Worm (Caenorhabditis elegans): ENCODE results near the gene clec-59.
"Not testable (repeated sequence)": the region's sequence is repeated elsewhere in the genome, so short reads cannot be mapped to it uniquely, and the experiment has no call there.

Gene clec-59

ce11 chrII:10501578-10501977 lies 22.3 kb upstream of the clec-59 start:
- TF ChIP-seq unc-62 (GFP tag; optimal IDR thresholded peaks at IDR 0.05), result no peak

DNA sequence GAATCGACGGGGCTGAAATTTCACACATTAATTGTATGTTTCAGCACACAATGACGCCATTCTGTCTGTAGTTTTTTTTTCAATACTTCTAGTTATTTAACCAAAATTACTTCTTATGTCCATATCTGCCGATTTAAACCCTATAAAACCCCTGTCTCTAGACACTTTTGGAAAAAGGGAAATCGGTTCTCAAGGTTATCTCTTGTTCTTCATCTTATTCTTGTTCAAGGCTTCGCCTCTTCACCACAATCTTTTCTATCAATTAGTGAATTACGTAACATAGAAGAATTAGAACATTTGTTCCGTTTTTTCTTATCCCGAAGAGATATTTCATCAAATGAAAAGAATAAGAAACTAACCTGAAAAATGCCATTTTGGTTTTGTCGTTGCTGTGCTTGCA lies 21.4 kb upstream of the clec-59 start:
- TF ChIP-seq unc-62 (GFP tag; optimal IDR thresholded peaks at IDR 0.05), result no peak

DNA sequence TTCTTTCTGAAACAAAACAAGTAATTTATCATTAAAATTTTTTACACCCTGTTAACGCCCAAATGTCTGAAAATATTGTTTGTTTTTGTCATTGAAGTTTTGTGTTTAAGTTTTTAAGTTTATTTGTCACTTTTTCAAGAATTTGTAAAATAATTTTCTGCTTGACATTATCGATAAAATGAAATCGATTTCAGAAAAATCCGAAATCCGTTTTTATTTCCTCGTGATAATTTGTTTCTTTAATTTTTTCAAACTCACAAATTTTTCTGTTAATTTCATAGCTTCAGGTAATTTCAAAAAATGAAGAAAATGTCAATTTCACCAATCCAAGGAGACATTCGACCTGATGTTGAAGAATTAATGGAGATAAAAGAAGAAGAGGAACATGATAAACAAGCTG lies 16.7 kb upstream of the clec-59 start, which contains the start of gene ZK666.12:
Gene ZK666.12, plus strand, starts transcription at position 301 of the 400 bp plus-strand sequence.
- TF ChIP-seq unc-62 (GFP tag; optimal IDR thresholded peaks at IDR 0.05), result no peak

DNA sequence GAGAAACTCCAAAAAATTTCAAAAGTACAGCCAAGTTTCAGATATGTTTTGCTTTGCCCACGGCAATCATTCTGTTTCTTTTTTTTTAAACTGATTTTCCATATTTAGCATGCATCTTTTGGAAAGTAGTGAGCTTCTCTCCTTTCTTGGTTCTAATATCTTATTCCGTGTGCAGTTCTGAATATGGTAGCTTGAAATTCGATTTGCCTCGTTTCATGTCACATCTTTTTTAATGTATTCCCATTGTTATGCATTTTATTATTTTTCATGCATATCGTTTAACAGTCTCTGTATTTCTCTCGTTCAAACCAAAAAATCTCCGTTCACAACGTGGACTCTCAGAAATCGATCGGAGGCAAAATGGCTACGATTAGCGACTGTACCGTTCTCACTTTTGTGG lies 15.2 kb upstream of the clec-59 start, which contains the start of gene ZK666.14:
Gene ZK666.14, plus strand, starts transcription at position 301 of the 400 bp plus-strand sequence.
- TF ChIP-seq unc-62 (GFP tag; optimal IDR thresholded peaks at IDR 0.05), result no peak

DNA sequence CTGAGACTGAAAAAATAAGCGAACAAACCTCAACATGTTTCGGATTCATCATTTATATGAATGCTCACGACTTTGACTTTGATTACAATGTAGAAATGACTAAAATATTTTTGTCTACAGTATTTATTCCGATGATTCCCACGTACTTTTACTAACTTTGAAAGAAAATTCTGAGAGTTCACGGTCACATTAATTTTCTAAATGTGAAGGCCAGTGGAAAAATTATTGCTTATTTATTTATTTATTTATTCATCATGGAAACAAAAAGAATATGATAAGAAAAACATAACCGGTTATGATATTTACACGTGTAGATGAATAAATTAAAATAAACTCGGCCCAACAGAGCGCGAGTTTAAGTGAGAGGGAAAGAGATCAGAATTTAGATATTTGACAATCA lies 13.8 kb upstream of the clec-59 start, which contains the start of gene ZK666.8:
Gene ZK666.8, minus strand, starts transcription at position 101 of the 400 bp plus-strand sequence.
- TF ChIP-seq unc-62 (GFP tag; optimal IDR thresholded peaks at IDR 0.05), result not testable (repeated sequence)

- TF ChIP-seq unc-62 (GFP tag; optimal IDR thresholded peaks at IDR 0.05), result no peak
Observed at ce11 chrII:10490329-10490728, 11.1 kb upstream of the clec-59 start, which contains the start of gene clec-61. clec-61 (minus strand) TSS chrII:10490537.

- TF ChIP-seq unc-62 (GFP tag; optimal IDR thresholded peaks at IDR 0.05), result no peak
Observed at ce11 chrII:10486738-10487137, 7.5 kb upstream of the clec-59 start, which contains the start of gene ZK666.15. ZK666.15 (plus strand) TSS chrII:10487038.

- no peak for TF ChIP-seq unc-62 (GFP tag; optimal IDR thresholded peaks at IDR 0.05)
Observed at ce11 chrII:10485640-10486039, 6.4 kb upstream of the clec-59 start.

DNA sequence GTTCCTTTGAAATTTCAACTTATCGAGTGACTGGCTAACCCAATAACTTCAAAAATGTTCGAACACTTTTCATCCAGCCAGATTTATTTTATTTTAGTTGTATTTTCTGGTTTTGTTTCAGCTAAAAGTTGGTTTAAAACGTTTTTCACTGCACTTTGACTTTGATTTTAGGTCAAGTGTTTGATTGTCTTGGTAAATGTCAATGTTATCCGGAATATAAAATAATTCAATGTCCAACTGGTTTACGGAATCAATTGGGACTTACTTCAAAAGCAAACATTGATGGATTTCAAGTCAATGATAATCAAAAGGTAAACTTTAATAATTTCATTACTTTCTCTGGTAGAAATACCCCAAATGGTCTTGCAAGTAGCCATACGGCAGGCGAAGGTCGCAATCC lies 4.6 kb upstream of the clec-59 start:
- TF ChIP-seq unc-62 (GFP tag; optimal IDR thresholded peaks at IDR 0.05), result no peak

ce11 chrII:10482899-10483298 lies 3.7 kb upstream of the clec-59 start:
- no peak for TF ChIP-seq unc-62 (GFP tag; optimal IDR thresholded peaks at IDR 0.05)

ce11 chrII:10481824-10482556 lies 2.7 kb upstream of the clec-59 start, which contains the start of the genes clec-60 and ZK666.11:
clec-60 (minus strand) TSS chrII:10481874.
ZK666.11 (plus strand) TSS chrII:10482522.
- TF ChIP-seq unc-62 (GFP tag; optimal IDR thresholded peaks at IDR 0.05), result no peak

- TF ChIP-seq unc-62 (GFP tag; optimal IDR thresholded peaks at IDR 0.05), result no peak
Observed at ce11 chrII:10480043-10480442, 795 bp upstream of the clec-59 start.

DNA sequence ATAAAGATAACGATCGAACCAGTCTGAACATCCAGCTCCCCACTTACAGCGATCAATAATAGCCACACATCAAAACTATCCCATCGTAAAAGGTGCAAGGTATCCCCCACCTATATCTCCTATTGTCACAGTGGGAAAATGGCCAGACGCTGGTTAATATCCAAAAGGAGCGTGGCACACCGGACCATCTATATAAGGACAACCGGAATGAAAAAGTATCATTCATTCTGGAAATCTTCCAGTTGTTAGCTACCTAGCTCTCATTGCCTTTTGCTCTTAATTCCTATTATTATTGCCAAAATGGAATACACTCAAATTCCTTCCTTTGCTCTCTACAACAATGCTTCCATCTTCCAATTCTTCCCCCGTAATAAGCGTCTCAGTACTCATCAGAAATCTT lies 2.3 kb downstream of the clec-59 start, which contains the start of gene ZK666.4:
Gene ZK666.4, plus strand, starts transcription at position 301 of the 400 bp plus-strand sequence.
- no peak for TF ChIP-seq unc-62 (GFP tag; optimal IDR thresholded peaks at IDR 0.05)

DNA sequence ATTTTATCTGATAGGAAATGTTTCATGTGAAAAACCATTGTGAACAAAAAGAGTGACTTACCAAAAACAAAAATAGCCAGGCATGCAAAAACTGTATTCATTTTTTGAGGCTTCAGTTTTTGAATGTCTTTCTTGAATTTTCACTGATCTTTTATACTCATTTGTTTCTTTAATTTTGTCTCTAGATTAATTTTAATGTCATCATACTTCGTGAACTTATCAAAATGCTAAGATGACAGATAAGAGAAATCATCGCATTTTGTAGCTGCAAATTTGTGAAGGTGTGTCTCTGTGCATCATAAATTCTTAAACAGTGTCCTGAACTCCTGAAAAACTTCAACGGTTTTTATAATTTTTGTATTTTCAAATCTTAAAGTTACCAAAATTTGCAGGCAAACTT lies 3.2 kb downstream of the clec-59 start, which contains the start of gene clec-58:
Gene clec-58, minus strand, starts transcription at position 101 of the 400 bp plus-strand sequence.
- TF ChIP-seq unc-62 (GFP tag; optimal IDR thresholded peaks at IDR 0.05), result no peak

DNA sequence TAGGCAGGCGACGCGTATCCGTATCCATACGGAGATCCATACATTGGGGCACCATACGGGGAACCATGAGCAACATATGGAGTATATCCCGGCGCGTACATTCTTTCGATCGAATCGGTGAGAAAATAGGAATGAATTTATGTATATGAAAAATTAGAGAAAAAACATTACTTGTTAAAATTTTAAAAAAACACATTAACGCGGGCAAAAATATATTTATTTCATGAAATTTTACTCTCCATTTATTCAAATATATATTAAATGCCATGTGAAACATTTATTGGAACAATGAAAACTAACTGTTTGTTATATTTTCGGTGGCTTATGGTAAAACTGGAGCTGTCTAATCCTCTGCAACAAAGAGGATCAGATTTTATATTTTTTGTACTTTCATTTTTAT lies 7.5 kb downstream of the clec-59 start, which contains the start of gene ZK666.2:
Gene ZK666.2, minus strand, starts transcription at position 101 of the 400 bp plus-strand sequence.
- no peak for TF ChIP-seq unc-62 (GFP tag; optimal IDR thresholded peaks at IDR 0.05)

- TF ChIP-seq unc-62 (GFP tag; optimal IDR thresholded peaks at IDR 0.05), result no peak
Observed at ce11 chrII:10471247-10471646, 8.0 kb downstream of the clec-59 start, which contains the start of gene ZK666.1. ZK666.1 (minus strand) TSS chrII:10471347.

- TF ChIP-seq unc-62 (GFP tag; optimal IDR thresholded peaks at IDR 0.05), result no peak
Observed at ce11 chrII:10470159-10470558, 9.1 kb downstream of the clec-59 start, which contains the start of gene clec-143. clec-143 (minus strand) TSS chrII:10470297.

All from whole organism, dauer.